Fruit fly (Drosophila melanogaster) S2 (cell line): ENCODE measurements around the gene Ent1.

Experiments
- CG8478 ChIP-seq: fragments of >200 bp; optimal IDR thresholded peaks from 2 replicates; lab custom pipeline; 2018
- CTCF ChIP-seq, 2 experiments: fragments of >200 bp; optimal IDR thresholded peaks; 2 replicates each; lab custom pipeline; 2018

Gene Ent1

DNA sequence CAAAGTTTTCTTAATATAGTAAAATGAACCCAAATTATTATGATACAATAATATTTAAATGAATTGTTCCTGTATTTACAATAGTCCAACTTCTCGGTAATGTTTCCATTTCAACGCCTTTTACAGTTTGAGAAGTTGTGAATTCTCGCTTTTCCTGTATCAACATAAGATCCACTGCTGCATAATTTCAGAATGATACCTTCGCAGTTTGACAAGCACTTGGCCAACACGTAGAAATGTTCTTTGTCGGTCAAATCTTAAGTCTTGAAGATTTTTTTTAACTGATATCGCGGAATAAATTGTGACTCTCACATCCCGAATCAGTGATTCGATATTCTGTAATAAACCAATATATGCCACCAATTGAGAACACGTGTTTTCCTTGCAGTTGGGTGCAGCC is 10.1 kb downstream of the Ent1 start:
- TF ChIP-seq CG8478, result no peak

DNA sequence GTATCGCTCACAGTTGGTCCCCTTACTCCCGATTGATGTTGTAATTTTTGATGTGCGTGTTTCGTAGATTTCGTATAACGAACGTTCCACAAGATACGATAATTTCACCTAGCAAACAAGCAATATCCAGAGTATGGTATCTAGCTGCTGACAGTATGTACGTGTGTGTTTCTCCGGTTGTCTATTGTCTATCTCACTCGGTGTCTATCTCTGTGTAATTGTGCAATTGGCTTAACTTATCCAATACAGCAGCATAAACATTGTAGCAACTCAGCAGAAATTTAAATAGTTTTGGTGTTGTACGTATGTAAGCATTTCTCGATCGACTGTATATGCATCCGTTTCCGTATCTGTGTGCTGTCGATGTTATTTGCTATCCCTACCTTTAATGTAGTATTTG is 10.9 kb downstream of the Ent1 start:
- no peak for TF ChIP-seq CTCF (optimal IDR thresholded peaks at IDR 0.05; lab: Kevin White, UChicago)
- no peak for TF ChIP-seq CG8478

DNA sequence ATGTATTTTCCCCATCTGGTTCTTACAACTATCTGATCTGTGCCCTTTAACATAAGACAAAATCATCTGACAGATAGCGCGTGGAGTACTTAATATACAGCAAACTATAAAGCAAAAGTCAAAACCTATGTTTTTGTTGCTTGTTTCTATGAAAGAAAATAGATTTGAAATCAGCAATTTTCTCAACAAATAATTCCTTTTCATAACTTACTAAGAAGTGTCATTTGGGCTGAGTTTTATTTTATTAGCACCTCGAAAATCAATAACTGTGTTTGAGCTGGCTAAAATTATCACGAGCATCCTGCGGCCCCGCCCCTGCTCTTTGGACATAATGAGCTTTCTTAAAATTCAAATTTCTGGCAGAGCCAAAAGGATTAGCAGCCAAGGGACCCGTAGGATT is 25.4 kb downstream of the Ent1 start, which contains the start of gene CG31921:
TSS of gene CG31921 (minus strand) at position 101 of the 400 bp plus-strand sequence.
- TF ChIP-seq CG8478, result no peak
- TF ChIP-seq CTCF (optimal IDR thresholded peaks at IDR 0.05; lab: Kevin White, UChicago), result no peak

DNA sequence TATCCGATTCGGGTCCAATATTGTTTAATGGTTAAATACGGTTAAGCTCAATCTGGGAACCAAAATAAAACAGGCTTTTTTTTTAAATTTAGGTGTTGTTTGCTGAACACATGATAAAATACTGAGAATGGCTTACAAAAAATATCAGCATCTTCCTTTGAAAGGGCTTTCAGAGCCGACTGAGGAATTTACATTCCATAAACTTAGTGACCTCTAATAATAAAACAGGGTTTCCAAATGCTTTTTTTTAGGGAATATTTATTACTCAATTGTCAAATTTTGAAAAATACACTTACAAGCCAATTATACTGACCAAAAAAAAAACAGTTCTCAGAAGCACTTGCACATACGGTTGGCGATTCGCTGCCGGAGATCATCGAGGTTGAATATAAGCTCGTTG is 28.0 kb downstream of the Ent1 start, which contains the start of gene CG43755:
TSS of gene CG43755 (minus strand) at position 101 of the 400 bp plus-strand sequence.
- TF ChIP-seq CTCF (optimal IDR thresholded peaks at IDR 0.05; lab: Kevin White, UChicago) (no peak), CG8478 (no peak)

DNA sequence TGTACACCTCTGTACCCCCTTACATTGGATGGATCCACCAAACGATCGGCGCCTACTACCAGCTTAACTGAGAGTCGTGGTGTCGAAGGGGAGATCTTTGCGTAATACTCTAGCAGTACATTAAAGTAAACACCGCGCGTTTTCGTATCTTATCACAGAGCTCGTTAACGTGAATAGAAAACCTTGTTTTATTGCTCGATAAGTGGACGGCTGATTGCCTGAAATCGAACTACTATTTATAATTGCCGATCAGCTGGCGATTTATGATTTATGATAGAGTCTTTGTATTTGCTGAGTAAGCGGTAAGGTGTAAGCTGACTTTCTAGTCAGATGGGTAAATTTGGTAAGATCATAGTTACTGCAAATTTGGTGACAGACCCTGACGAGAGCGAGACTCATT is 34.8 kb downstream of the Ent1 start:
- TF ChIP-seq CG8478, result no peak

DNA sequence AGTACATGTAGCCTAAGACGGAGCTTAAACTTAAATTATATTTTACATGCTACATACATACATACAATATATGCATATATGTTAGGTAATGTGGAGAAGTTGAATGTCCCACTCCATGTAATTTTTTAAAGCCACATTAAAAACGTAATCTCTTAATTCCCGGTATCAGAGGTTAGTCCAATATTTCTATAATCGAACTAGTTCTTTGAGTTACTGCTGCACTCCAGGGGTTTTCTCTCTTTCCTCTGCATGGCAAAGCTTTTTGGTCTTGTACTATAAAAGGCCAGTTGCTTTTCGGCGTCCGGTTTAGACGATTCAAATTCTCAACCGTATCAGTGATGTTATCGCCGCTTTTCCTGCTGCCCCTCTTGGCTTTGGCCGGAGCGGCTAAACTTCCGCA is 35.9 kb downstream of the Ent1 start, which contains the start of gene CG33127:
TSS of gene CG33127 (plus strand) at position 309 of the 400 bp plus-strand sequence.
- no peak for TF ChIP-seq CG8478
- TF ChIP-seq CTCF (optimal IDR thresholded peaks at IDR 0.05; lab: Kevin White, UChicago), result no peak

DNA sequence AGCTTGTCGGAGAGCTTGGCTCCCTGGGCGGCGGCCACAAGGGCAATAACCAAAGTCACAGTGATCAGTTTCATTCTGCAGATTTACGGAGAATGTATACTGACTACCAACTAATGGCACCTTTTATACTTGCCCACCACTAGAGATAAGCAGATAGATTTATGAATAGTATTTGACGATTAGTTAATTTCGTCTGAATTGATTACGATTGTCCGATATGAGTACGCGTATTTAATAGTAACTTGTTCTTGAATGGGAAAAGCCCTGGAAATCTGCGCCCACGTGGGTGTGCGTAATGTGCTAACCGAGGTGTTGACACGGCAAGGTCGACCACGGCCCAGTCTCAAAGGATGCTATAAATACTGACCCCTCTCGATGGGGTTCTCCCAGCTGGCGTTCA is 36.5 kb downstream of the Ent1 start, which contains the start of gene CG11911:
TSS of gene CG11911 (minus strand) at position 101 of the 400 bp plus-strand sequence.
- no peak for TF ChIP-seq CG8478
- TF ChIP-seq CTCF (optimal IDR thresholded peaks at IDR 0.05; lab: Kevin White, UChicago), result no peak

DNA sequence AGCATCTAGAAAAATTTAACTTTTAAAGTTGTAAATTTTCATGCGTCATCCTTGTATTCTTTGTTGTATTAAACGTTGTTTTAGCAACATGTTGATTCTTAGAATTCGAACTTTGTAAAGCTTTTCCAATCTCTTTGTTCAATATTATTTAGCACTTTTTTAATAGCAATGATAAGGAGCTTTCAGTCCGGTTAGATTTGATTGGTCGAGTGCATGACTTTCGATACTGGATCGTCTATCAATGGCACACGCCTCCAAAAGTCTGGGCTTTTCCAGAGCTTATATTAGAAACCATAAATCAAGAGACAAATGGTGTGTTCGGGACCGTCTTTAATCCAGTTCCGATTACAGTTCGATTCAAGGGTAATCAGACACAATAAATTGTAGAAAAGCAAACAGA is 37.9 kb downstream of the Ent1 start:
- TF ChIP-seq CTCF (optimal IDR thresholded peaks at IDR 0.05; lab: Kevin White, UChicago), result no peak
- TF ChIP-seq CG8478, result no peak

DNA sequence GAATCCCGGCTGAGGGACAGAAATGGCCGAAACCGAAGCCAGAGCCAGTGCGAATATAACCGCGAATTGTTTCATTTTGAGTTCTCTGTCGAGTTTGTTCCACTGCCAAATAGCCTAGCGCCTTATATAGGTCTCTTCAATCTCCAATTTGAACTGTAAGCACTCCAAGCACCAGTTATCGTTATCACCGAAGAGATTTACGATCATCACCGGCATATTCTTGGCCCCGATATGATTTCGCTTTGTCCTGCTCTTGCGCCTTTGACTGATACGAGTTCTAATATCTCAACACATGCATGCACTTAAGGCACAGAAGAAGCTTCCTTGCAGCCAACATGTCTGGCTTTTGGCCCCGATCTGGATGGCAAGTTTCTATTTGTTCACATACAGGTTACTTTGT is 38.5 kb downstream of the Ent1 start, which contains the start of gene CG11912:
TSS of gene CG11912 (minus strand) at position 101 of the 400 bp plus-strand sequence.
- TF ChIP-seq CTCF (optimal IDR thresholded peaks at IDR 0.05; lab: Kevin White, UChicago) (no peak), CG8478 (no peak)

DNA sequence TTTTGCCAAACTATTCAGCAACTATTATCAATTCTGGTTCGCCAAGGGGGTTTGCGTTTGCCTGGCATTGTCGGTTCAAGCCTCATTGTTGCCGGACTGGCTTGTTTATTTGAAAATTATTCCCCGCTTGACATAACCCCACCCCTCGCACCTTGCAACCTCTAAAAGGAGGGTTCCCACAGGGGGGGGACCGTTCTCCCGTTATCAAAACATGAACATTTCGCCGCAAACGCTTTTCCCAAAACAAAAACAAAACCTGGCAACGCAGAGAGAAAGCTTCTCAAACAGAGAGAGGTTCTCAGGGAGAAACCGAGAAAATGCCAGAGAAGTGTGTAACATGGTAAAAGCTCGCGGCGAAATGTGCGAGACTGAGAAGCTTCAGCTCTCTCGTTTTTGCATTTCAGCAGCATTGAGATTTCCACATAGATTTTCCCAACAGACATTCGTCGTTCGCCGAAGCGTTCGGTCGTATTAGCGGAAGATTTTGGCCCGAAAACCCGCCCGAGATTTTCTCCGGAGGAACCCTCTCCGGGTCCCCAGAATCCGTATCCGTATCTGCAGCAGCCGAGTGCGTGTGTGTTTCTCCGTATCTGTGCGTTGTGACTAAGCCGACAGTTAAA is 47.8 kb downstream of the Ent1 start:
- TF ChIP-seq CTCF (optimal IDR thresholded peaks at IDR 0.05; lab: Kevin White, UChicago) (no peak), CG8478 (no peak)

DNA sequence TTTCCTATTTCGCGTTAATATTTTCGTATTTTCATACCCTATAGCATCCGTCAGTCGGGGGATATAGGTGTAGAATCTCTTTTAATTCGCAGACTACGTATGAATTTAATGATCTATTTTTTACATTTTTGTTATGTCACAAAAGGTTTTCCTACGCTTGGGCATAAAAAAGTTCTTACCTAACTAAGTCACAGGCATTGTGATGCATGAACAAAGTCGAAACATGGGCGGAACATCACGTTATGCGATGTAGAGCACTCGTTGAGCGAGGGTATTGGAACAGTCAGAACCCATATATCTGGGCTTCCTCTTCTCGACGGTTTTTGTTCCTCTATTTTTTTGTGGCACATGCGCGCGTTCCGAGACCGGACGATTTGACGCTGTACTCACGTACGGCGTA is 48.5 kb downstream of the Ent1 start:
- TF ChIP-seq CG8478 (no peak), CTCF (optimal IDR thresholded peaks at IDR 0.05; lab: Kevin White, UChicago) (no peak)

DNA sequence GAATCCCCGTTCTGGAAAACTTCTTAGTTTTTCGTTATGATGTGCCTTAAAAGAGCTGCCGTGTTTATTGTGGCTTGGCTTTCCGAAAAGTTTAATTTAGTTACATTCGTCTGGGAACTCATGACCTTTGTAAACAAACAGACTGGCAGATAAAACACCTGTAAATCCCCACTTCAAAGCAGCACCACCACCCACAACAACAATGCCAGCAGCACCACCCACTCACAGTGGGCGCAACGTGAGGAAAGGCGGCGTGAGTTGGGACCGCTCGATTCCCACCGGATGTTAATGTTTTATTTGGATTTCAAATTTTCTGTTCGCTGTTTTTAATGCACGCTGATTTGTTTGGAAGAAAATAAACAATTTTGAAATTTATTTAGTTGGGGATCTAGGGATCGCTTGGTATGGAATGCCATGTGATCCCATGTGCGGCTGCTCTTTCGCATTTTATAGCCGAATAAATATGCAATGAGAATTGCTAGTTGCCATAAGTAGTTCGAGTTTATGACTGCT is 49.4 kb downstream of the Ent1 start:
- TF ChIP-seq CG8478 (no peak), CTCF (optimal IDR thresholded peaks at IDR 0.05; lab: Kevin White, UChicago) (no peak)

DNA sequence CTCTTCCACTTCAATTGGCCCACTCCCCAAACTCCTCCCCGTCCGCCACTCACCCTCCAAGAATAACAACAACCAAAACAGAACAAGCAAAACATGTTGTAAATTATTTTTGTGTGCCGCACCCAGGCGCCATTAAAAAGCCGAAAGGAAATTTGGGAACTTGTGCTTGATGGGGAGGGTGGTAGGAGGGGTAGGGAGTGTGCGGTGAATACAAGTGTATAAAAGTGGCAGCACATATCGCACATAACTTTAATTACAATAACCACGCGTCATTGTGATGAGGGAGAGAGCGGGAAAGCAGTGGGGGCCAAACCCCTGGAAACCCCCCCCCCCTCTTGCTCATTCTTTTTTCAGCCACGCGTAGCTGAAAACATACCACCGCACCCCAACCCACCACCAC is 50.5 kb downstream of the Ent1 start:
- TF ChIP-seq CTCF (optimal IDR thresholded peaks at IDR 0.05; lab: Kevin White, UChicago), result no peak
- TF ChIP-seq CG8478, result no peak

DNA sequence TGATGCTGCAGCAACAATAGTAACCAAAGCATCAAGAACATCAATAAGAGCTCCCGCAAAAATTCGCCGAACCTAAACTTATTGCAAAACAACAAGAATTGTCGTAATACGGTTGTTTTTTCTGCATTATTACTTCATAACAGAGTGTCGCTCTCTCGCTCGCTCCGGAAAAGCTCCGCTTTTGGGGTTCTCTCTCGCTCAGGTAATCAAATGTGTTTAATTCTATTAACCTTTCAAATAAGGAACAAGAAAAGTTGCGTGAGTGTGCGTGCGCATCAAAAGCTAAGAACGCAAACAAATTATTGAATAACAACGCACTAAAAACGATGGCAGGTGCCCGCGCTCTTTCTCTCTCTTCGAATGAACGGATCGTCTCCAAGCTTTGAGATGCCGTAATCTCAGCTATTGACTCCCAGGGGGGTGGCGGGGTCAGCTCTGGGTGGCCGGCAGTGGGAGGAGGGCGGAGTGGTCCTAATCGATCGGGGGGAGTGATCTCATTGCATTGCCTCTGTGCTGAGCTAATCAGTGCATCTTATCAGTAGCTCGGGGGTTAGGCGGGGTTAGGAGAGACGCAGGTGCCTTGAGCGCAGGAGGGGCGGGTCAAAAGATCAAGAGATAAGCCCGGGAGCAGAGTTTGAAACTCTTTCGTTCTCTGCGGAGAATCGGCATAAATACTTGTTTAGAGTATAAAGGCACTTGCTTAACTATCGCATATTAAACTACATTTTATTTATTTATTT is 51.3 kb downstream of the Ent1 start:
- TF ChIP-seq CG8478 (no peak), CTCF (optimal IDR thresholded peaks at IDR 0.05; lab: Kevin White, UChicago) (no peak)

DNA sequence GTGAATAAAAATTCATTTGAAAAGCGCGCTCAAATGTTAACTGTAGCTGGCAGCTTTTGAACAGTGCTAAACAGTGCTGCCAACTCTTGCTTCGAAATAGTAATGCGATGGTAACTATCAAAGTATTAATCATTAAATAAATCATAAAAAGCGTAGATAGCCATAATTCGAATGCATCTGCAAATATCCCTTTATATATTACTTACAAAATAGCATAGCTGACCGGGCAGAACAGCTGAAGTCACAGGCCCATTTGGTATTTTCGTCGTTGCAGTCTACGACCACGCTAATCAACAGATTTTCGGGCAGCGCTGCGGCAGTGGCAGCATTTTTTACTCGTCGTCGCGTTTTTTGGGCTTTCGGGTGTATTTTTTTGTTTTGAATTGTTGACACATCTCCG is 52.0 kb downstream of the Ent1 start, which contains the start of gene Plc21C:
TSS of gene Plc21C (plus strand) at position 290 of the 400 bp plus-strand sequence.
- TF ChIP-seq CTCF (optimal IDR thresholded peaks at IDR 0.05; lab: Kevin White, UChicago), result no peak
- TF ChIP-seq CG8478, result no peak
